Worm (Caenorhabditis elegans) whole organism, L4/young adult: ENCODE measurements around the gene spe-26.

Experiments
- W03F9.2 ChIP-seq: fragments of 150-350 bp; optimal IDR thresholded peaks from 2 replicates; lab custom pipeline; 2014; ENCODE audit warnings: missing biosample characterization, missing genetic modification characterization
- dao-5 ChIP-seq: sonication (generic microtip); optimal IDR thresholded peaks from 2 replicates; lab custom pipeline; 2016; ENCODE audit warnings: missing genotype, missing genetic modification characterization, moderate library complexity, missing compliant biosample characterization
- him-1 ChIP-seq: sonication (generic microtip); optimal IDR thresholded peaks from 2 replicates; lab custom pipeline; 2016; ENCODE audit warnings: missing genotype, missing genetic modification reagents, missing genetic modification characterization, missing compliant biosample characterization

spe-26 gene

ce11 chrIV:10403193-10404058 is 11.7 kb upstream of the spe-26 start, which contains the start of gene gpa-7:
TSS of gene gpa-7 (plus strand) at chrIV:10404008.
- TF ChIP-seq W03F9.2 (tag; lab: Kevin White, UChicago) = no peak
- no peak for TF ChIP-seq dao-5 (tag; lab: Kevin White, UChicago)
- peak; percentile 80 for TF ChIP-seq him-1

- TF ChIP-seq him-1 = no peak
- TF ChIP-seq W03F9.2 (tag; lab: Kevin White, UChicago) = no peak
- TF ChIP-seq dao-5 (tag; lab: Kevin White, UChicago) = no peak
Measured at ce11 chrIV:10398244-10398643, 6.5 kb upstream of the spe-26 start.

ce11 chrIV:10396827-10397226 is 5.1 kb upstream of the spe-26 start:
- peak; percentile 1 for TF ChIP-seq him-1
- no peak for TF ChIP-seq W03F9.2 (tag; lab: Kevin White, UChicago)

- TF ChIP-seq dao-5 (tag; lab: Kevin White, UChicago) (no peak), him-1 (no peak), W03F9.2 (tag; lab: Kevin White, UChicago) (no peak)
Measured at ce11 chrIV:10394858-10395257, 3.1 kb upstream of the spe-26 start, which contains the start of gene R10H10.4. TSS of gene R10H10.4 (minus strand) at chrIV:10394958.

ce11 chrIV:10388263-10388662 is 3.5 kb downstream of the spe-26 start, which contains the start of gene R10H10.3:
TSS of gene R10H10.3 (plus strand) at chrIV:10388505.
- no peak for TF ChIP-seq him-1
- no peak for TF ChIP-seq dao-5 (tag; lab: Kevin White, UChicago)
- no peak for TF ChIP-seq W03F9.2 (tag; lab: Kevin White, UChicago)

ce11 chrIV:10387113-10387512 is 4.6 kb downstream of the spe-26 start, which contains the start of gene nfu-1:
TSS of gene nfu-1 (plus strand) at chrIV:10387413.
- TF ChIP-seq him-1 (no peak), dao-5 (tag; lab: Kevin White, UChicago) (no peak), W03F9.2 (tag; lab: Kevin White, UChicago) (no peak)

ce11 chrIV:10382894-10383293 is 8.8 kb downstream of the spe-26 start:
- no peak for TF ChIP-seq W03F9.2 (tag; lab: Kevin White, UChicago)
- no peak for TF ChIP-seq him-1

ce11 chrIV:10381035-10381434 is 10.7 kb downstream of the spe-26 start:
- TF ChIP-seq W03F9.2 (tag; lab: Kevin White, UChicago) (no peak), dao-5 (tag; lab: Kevin White, UChicago) (no peak), him-1 (no peak)

ce11 chrIV:10380626-10381025 is 11.1 kb downstream of the spe-26 start:
- TF ChIP-seq him-1 = no peak
- TF ChIP-seq dao-5 (tag; lab: Kevin White, UChicago) = no peak

- TF ChIP-seq him-1 (no peak), dao-5 (tag; lab: Kevin White, UChicago) (no peak), W03F9.2 (tag; lab: Kevin White, UChicago) (no peak)
Measured at ce11 chrIV:10374601-10375000, 17.1 kb downstream of the spe-26 start, which contains the start of gene mask-1. TSS of gene mask-1 (plus strand) at chrIV:10374901.

- peak; percentile 86 for TF ChIP-seq W03F9.2 (tag; lab: Kevin White, UChicago)
- TF ChIP-seq him-1 = no peak
- TF ChIP-seq dao-5 (tag; lab: Kevin White, UChicago) = no peak
Measured at ce11 chrIV:10373772-10374288, 17.9 kb downstream of the spe-26 start, which contains the start of gene mpz-5. TSS of gene mpz-5 (minus strand) at chrIV:10373822.

- TF ChIP-seq him-1 (no peak), dao-5 (tag; lab: Kevin White, UChicago) (no peak), W03F9.2 (tag; lab: Kevin White, UChicago) (no peak)
Measured at ce11 chrIV:10368326-10368725, 23.4 kb downstream of the spe-26 start, which contains the start of gene iars-1. TSS of gene iars-1 (plus strand) at chrIV:10368601.

ce11 chrIV:10367740-10368246 is 23.9 kb downstream of the spe-26 start, which contains the start of gene pges-2:
TSS of gene pges-2 (minus strand) at chrIV:10367790.
- no peak for TF ChIP-seq him-1
- TF ChIP-seq W03F9.2 (tag; lab: Kevin White, UChicago) = peak; percentile 44

ce11 chrIV:10366018-10366417 is 25.7 kb downstream of the spe-26 start, which contains the start of gene sir-2.1:
TSS of gene sir-2.1 (minus strand) at chrIV:10366229.
- TF ChIP-seq dao-5 (tag; lab: Kevin White, UChicago) (no peak), him-1 (no peak), W03F9.2 (tag; lab: Kevin White, UChicago) (no peak)
